Worm (Caenorhabditis elegans): ENCODE measurements around the gene ZK688.7.

The ZK688.7 gene

ce11 chrIII:7953208-7953607, 41.8 kb upstream of the ZK688.7 start, which contains the start of gene let-754:
Gene let-754, minus strand, starts transcription at chrIII:7953308.
- TF ChIP-seq hlh-17 (GFP tag; optimal IDR thresholded peaks at IDR 0.05; ENCODE audit: borderline replicate concordance) (no peak), zag-1 (tag; optimal IDR thresholded peaks at IDR 0.05) (no peak), fkh-4 (tag; optimal IDR thresholded peaks at IDR 0.05; ENCODE audit: borderline replicate concordance) (no peak), tbx-2 (tag; optimal IDR thresholded peaks at IDR 0.05) (no peak), nhr-20 (tag; optimal IDR thresholded peaks at IDR 0.05) (no peak), ceh-90 (tag; optimal IDR thresholded peaks at IDR 0.05) (no peak), efl-3 (GFP tag; optimal IDR thresholded peaks at IDR 0.05) (no peak), nhr-11 (tag; optimal IDR thresholded peaks at IDR 0.05) (no peak), grh-1 (GFP tag; IDR thresholded peaks at IDR 0.05) (no peak), egl-13 (tag; optimal IDR thresholded peaks at IDR 0.05) (no peak), ztf-11 (tag; optimal IDR thresholded peaks at IDR 0.05) (no peak), Y116A8C.19 (tag; optimal IDR thresholded peaks at IDR 0.05; ENCODE audit: borderline replicate concordance) (no peak), nhr-12 (tag; optimal IDR thresholded peaks at IDR 0.05) (no peak), mep-1 (tag; optimal IDR thresholded peaks at IDR 0.05) (no peak), nhr-237 (tag; optimal IDR thresholded peaks at IDR 0.05) (no peak), mef-2 (tag; optimal IDR thresholded peaks at IDR 0.05) (no peak), nhr-47 (tag; optimal IDR thresholded peaks at IDR 0.05) (no peak), jun-1 (tag; optimal IDR thresholded peaks at IDR 0.05) (no peak), nhr-76 (tag; optimal IDR thresholded peaks at IDR 0.05) (no peak)

- no peak for TF ChIP-seq pax-3 (tag; optimal IDR thresholded peaks at IDR 0.05)
- peak; percentile 79 to 92 (median 84) for TF ChIP-seq dpl-1 (GFP tag; optimal IDR thresholded peaks at IDR 0.05)
- TF ChIP-seq sup-37 (GFP tag; optimal IDR thresholded peaks at IDR 0.05), result no peak
- TF ChIP-seq lin-15B (tag; optimal IDR thresholded peaks at IDR 0.05), result peak; percentile 17
- no peak for TF ChIP-seq irx-1 (tag; optimal IDR thresholded peaks at IDR 0.05)
- no peak for TF ChIP-seq vab-15 (tag; optimal IDR thresholded peaks at IDR 0.05)
- TF ChIP-seq hpl-2 (GFP tag; optimal IDR thresholded peaks at IDR 0.05), result no peak
- TF ChIP-seq mab-9 (GFP tag; IDR thresholded peaks at IDR 0.05), result no peak
- TF ChIP-seq nhr-19 (GFP tag; conservative IDR thresholded peaks at IDR 0.05), result peak; percentile 52
- TF ChIP-seq nhr-71 (tag; optimal IDR thresholded peaks at IDR 0.05), result peak; percentile 70
- peak; percentile 47 for TF ChIP-seq swsn-7 (tag; optimal IDR thresholded peaks at IDR 0.05)
- no peak for TF ChIP-seq pag-3 (tag; optimal IDR thresholded peaks at IDR 0.05; ENCODE audit: borderline replicate concordance, insufficient read depth)
- peak; percentile 53 to 73 for TF ChIP-seq lsy-2 (tag; optimal IDR thresholded peaks at IDR 0.05)
- peak; percentile 21 for TF ChIP-seq tbx-2 (tag; optimal IDR thresholded peaks at IDR 0.05)
- TF ChIP-seq rnt-1 (tag; optimal IDR thresholded peaks at IDR 0.05), result peak; percentile 68
- no peak for TF ChIP-seq nhr-85 (tag)
- no peak for TF ChIP-seq ceh-63 (GFP tag; optimal IDR thresholded peaks at IDR 0.05)
- no peak for TF ChIP-seq alr-1 (tag; optimal IDR thresholded peaks at IDR 0.05; ENCODE audit: borderline replicate concordance)
- peak; percentile 33; the same call in 1 of the 2 replicates for TF ChIP-seq isw-1 (GFP tag; IDR thresholded peaks at IDR 0.05)
- TF ChIP-seq nhr-28 (tag; optimal IDR thresholded peaks at IDR 0.05), result no peak
- TF ChIP-seq fkh-10 (GFP tag; optimal IDR thresholded peaks at IDR 0.05), result no peak
- peak in 1 of 2 experiments; percentile 24 for TF ChIP-seq mdl-1 (tag; optimal IDR thresholded peaks at IDR 0.05)
- TF ChIP-seq F16B12.6 (tag; optimal IDR thresholded peaks at IDR 0.05), result peak; percentile 30
- TF ChIP-seq unc-86 (tag; optimal IDR thresholded peaks at IDR 0.05), result peak; percentile 40
- no peak for TF ChIP-seq ces-1 (GFP tag; optimal IDR thresholded peaks at IDR 0.05)
- no peak for TF ChIP-seq dsc-1 (tag; optimal IDR thresholded peaks at IDR 0.05)
- no peak for TF ChIP-seq nhr-11 (tag; optimal IDR thresholded peaks at IDR 0.05)
- peak; percentile 34 for TF ChIP-seq skn-1 (tag; optimal IDR thresholded peaks at IDR 0.05)
- peak; percentile 64 for TF ChIP-seq blmp-1 (tag; optimal IDR thresholded peaks at IDR 0.05)
- peak; percentile 48 for TF ChIP-seq nhr-20 (tag; optimal IDR thresholded peaks at IDR 0.05)
- TF ChIP-seq xbp-1 (tag; optimal IDR thresholded peaks at IDR 0.05), result peak; percentile 37
- peak; percentile 92 for TF ChIP-seq efl-1 (optimal IDR thresholded peaks at IDR 0.05)
- TF ChIP-seq efl-1 (GFP tag; optimal IDR thresholded peaks at IDR 0.05 in 1 of 2), result peak; percentile 90 to 98
- TF ChIP-seq sox-4 (tag; optimal IDR thresholded peaks at IDR 0.05), result no peak
- no peak for TF ChIP-seq grh-1 (GFP tag; IDR thresholded peaks at IDR 0.05)
- no peak for TF ChIP-seq ztf-11 (tag; optimal IDR thresholded peaks at IDR 0.05)
- peak; percentile 74 to 91 for TF ChIP-seq lin-35 (GFP tag; optimal IDR thresholded peaks at IDR 0.05)
Measured at ce11 chrIII:7952077-7952765, 40.8 kb upstream of the ZK688.7 start, which contains the start of gene C29E4.15. Gene C29E4.15, plus strand, starts transcription at chrIII:7952623.
